Worm (Caenorhabditis elegans) whole organism, mixed stage, embryonic: ENCODE measurements around the gene epg-9.

Experiments used
- M03D4.4 ChIP-seq: sonication (generic microtip); optimal IDR thresholded peaks from 2 replicates; lab custom pipeline; 2017; ENCODE audit warnings: mild to moderate bottlenecking, missing genetic modification characterization, missing compliant biosample characterization
- ces-1 ChIP-seq: fragments of 150-350 bp; optimal IDR thresholded peaks from 2 replicates; lab custom pipeline; 2014; ENCODE audit warnings: missing biosample characterization, missing genetic modification reagents, missing genetic modification characterization
- lin-13 ChIP-seq: fragments of 150-350 bp; optimal IDR thresholded peaks from 2 replicates; lab custom pipeline; 2014; ENCODE audit warnings: missing biosample characterization, missing genetic modification characterization
- nhr-12 ChIP-seq: fragments of 150-350 bp; optimal IDR thresholded peaks from 2 replicates; lab custom pipeline; 2014; ENCODE audit warnings: missing biosample characterization, missing genetic modification characterization
- nhr-237 ChIP-seq: fragments of 150-350 bp; optimal IDR thresholded peaks from 2 replicates; lab custom pipeline; 2014; ENCODE audit warnings: missing biosample characterization, missing genetic modification characterization
- unc-62 ChIP-seq: fragments of 150-350 bp; optimal IDR thresholded peaks from 2 replicates; lab custom pipeline; 2014; ENCODE audit warnings: missing biosample characterization, missing genetic modification reagents, missing genetic modification characterization

ce11 chrIV:2573122-2573521, 27.8 kb upstream of the epg-9 start:
- no peak for TF ChIP-seq lin-13 (tag; lab: Kevin White, UChicago)
- no peak for TF ChIP-seq ces-1
- no peak for TF ChIP-seq nhr-12 (tag; lab: Kevin White, UChicago)
- no peak for TF ChIP-seq M03D4.4 (tag; lab: Kevin White, UChicago)
- no peak for TF ChIP-seq unc-62
- no peak for TF ChIP-seq nhr-237
